Fruit fly (Drosophila melanogaster) whole organism, embryonic: Measurements from ENCODE around the gene sesB.

ENCODE experiments used
- Abd-B ChIP-seq: fragments of 200-800 bp; sonication (Bioruptor generic); optimal IDR thresholded peaks from 2 replicates; lab custom pipeline; 2018; ENCODE audit warnings: missing biosample characterization, mild to moderate bottlenecking, missing genetic modification characterization, moderate library complexity
- BtbVII ChIP-seq: fragments of 200-800 bp; sonication (Bioruptor generic); optimal IDR thresholded peaks from 3 replicates; lab custom pipeline; 2017; ENCODE audit warnings: missing biosample characterization, mild to moderate bottlenecking, missing genetic modification characterization
- CG10267 ChIP-seq: fragments of 200-800 bp; sonication (Bioruptor generic); optimal IDR thresholded peaks from 2 replicates; lab custom pipeline; 2018; ENCODE audit warnings: missing biosample characterization, mild to moderate bottlenecking, missing genetic modification characterization, moderate library complexity
- CG10462 ChIP-seq: fragments of 200-800 bp; sonication (Bioruptor generic); optimal IDR thresholded peaks from 2 replicates; lab custom pipeline; 2016; ENCODE audit warnings: missing biosample characterization, missing genetic modification characterization
- CG11247 ChIP-seq: fragments of 200-800 bp; sonication (Bioruptor generic); IDR thresholded peaks from 2 replicates; pipeline ENCODE4 v1.3.6; 2022; ENCODE audit warnings: missing biosample characterization, missing genetic modification characterization
- CG11695 ChIP-seq: fragments of 200-800 bp; sonication (Bioruptor generic); IDR thresholded peaks from 3 replicates; pipeline ENCODE4 v1.3.6; 2022; ENCODE audit warnings: missing biosample characterization, missing genetic modification characterization
- CG13424 ChIP-seq: fragments of 200-800 bp; sonication (Bioruptor generic); optimal IDR thresholded peaks from 2 replicates; lab custom pipeline; 2019; ENCODE audit warnings: missing biosample characterization, mild to moderate bottlenecking, missing genetic modification characterization, moderate library complexity
- CG13775 ChIP-seq: fragments of 200-800 bp; sonication (Bioruptor generic); optimal IDR thresholded peaks from 3 replicates; lab custom pipeline; 2017; ENCODE audit warnings: missing biosample characterization, mild to moderate bottlenecking, missing genetic modification characterization
- CG1602 ChIP-seq: fragments of 200-800 bp; sonication (Bioruptor generic); optimal IDR thresholded peaks from 3 replicates; lab custom pipeline; 2016; ENCODE audit warnings: missing biosample characterization, missing genetic modification characterization
- CG17359 ChIP-seq: fragments of 200-800 bp; sonication (Bioruptor generic); optimal IDR thresholded peaks from 3 replicates; lab custom pipeline; 2018; ENCODE audit warnings: missing biosample characterization, mild to moderate bottlenecking, missing genetic modification characterization, moderate library complexity
- CG17568 ChIP-seq: fragments of 200-800 bp; sonication (Bioruptor generic); optimal IDR thresholded peaks from 2 replicates; lab custom pipeline; 2018; ENCODE audit warnings: missing biosample characterization, mild to moderate bottlenecking, missing genetic modification characterization, moderate library complexity
- CG17829 ChIP-seq: fragments of 200-800 bp; optimal IDR thresholded peaks from 2 replicates; lab custom pipeline; 2019; ENCODE audit warnings: missing biosample characterization, mild to moderate bottlenecking, missing genetic modification characterization, moderate library complexity
- CG18011 ChIP-seq: fragments of 200-800 bp; sonication (Bioruptor generic); optimal IDR thresholded peaks from 2 replicates; lab custom pipeline; 2017; ENCODE audit warnings: missing biosample characterization, missing genetic modification characterization, mild to moderate bottlenecking, moderate library complexity, missing genotype
- CG3995 ChIP-seq: fragments of 200-800 bp; sonication (Bioruptor generic); optimal IDR thresholded peaks from 3 replicates; lab custom pipeline; 2016; ENCODE audit warnings: missing biosample characterization, missing genetic modification characterization
- CG43689 ChIP-seq: fragments of 200-800 bp; sonication (Bioruptor generic); IDR thresholded peaks from 2 replicates; pipeline ENCODE4 v1.3.6; 2022; ENCODE audit warnings: missing biosample characterization, missing genetic modification characterization
- CG4424 ChIP-seq: fragments of 200-800 bp; sonication (Bioruptor generic); optimal IDR thresholded peaks from 3 replicates; lab custom pipeline; 2016; ENCODE audit warnings: missing biosample characterization, missing genetic modification characterization
- CG4707 ChIP-seq: fragments of 200-800 bp; sonication (Bioruptor generic); optimal IDR thresholded peaks from 2 replicates; lab custom pipeline; 2018; ENCODE audit warnings: missing biosample characterization, mild to moderate bottlenecking, missing genetic modification characterization, moderate library complexity
- CG5245 ChIP-seq: fragments of 200-800 bp; sonication (Bioruptor generic); optimal IDR thresholded peaks from 3 replicates; lab custom pipeline; 2016; ENCODE audit warnings: missing biosample characterization, missing genetic modification characterization
- CG5953 ChIP-seq: fragments of 200-800 bp; sonication (Bioruptor generic); IDR thresholded peaks from 2 replicates; pipeline ENCODE4 v1.3.6; 2022; ENCODE audit warnings: missing biosample characterization, missing genetic modification characterization
- CG7372 ChIP-seq: fragments of 200-800 bp; sonication (Bioruptor generic); IDR thresholded peaks from 2 replicates; pipeline ENCODE4 v1.3.6; 2022; ENCODE audit warnings: missing biosample characterization, missing genetic modification characterization
- CG8281 ChIP-seq: fragments of 200-800 bp; sonication (Bioruptor generic); optimal IDR thresholded peaks from 2 replicates; lab custom pipeline; 2018; ENCODE audit warnings: missing biosample characterization, mild to moderate bottlenecking, missing genetic modification characterization, moderate library complexity
- CG8388 ChIP-seq: fragments of 200-800 bp; sonication (Bioruptor generic); optimal IDR thresholded peaks from 2 replicates; lab custom pipeline; 2019; ENCODE audit warnings: missing biosample characterization, mild to moderate bottlenecking, missing genetic modification characterization, moderate library complexity
- CoRest ChIP-seq: fragments of 200-800 bp; sonication (Bioruptor generic); optimal IDR thresholded peaks from 3 replicates; lab custom pipeline; 2018; ENCODE audit warnings: missing biosample characterization, mild to moderate bottlenecking, missing genetic modification characterization, moderate library complexity
- Dek ChIP-seq: fragments of 200-800 bp; sonication (Bioruptor generic); optimal IDR thresholded peaks from 3 replicates; lab custom pipeline; 2019; ENCODE audit warnings: missing biosample characterization, mild to moderate bottlenecking, missing genetic modification characterization, moderate library complexity
- Dip2 ChIP-seq: fragments of 200-800 bp; sonication (Bioruptor generic); IDR thresholded peaks from 2 replicates; pipeline ENCODE4 v1.3.6; 2022; ENCODE audit warnings: missing biosample characterization, missing genetic modification characterization
- Doc2 ChIP-seq: fragments of 200-800 bp; sonication (Bioruptor generic); IDR thresholded peaks from 2 replicates; pipeline ENCODE4 v1.3.6; 2022; ENCODE audit warnings: missing biosample characterization, missing genetic modification characterization
- Eip74EF ChIP-seq, 2 experiments: fragments of 200-800 bp in 1 of 2; fragments of >200 bp in 1 of 2; sonication (Bioruptor generic) in 1 of 2; optimal IDR thresholded peaks; 2 replicates each; lab custom pipeline; 2017 to 2019; ENCODE audit warnings: missing biosample characterization in 2 of 2, missing genetic modification characterization in 2 of 2, mild to moderate bottlenecking in 1 of 2, moderate library complexity in 1 of 2
- HHEX ChIP-seq: fragments of 200-800 bp; sonication (Bioruptor generic); optimal IDR thresholded peaks from 3 replicates; lab custom pipeline; 2017; ENCODE audit warnings: missing biosample characterization, mild to moderate bottlenecking, missing genetic modification characterization, missing genetic modification reagents
- HLH3B ChIP-seq: fragments of 200-800 bp; sonication (Bioruptor generic); IDR thresholded peaks from 2 replicates; pipeline ENCODE4 v1.3.6; 2022; ENCODE audit warnings: missing biosample characterization, missing genetic modification characterization
- Hr39 ChIP-seq: fragments of >200 bp; optimal IDR thresholded peaks from 2 replicates; lab custom pipeline; 2017
- Mrtf ChIP-seq: fragments of 200-800 bp; sonication (Bioruptor generic); IDR thresholded peaks from 3 replicates; pipeline ENCODE4 v1.3.6; 2022; ENCODE audit warnings: missing biosample characterization, missing genetic modification characterization
- Ptx1 ChIP-seq: fragments of 200-800 bp; sonication (Bioruptor generic); IDR thresholded peaks from 2 replicates; pipeline ENCODE4 v1.3.6; 2022; ENCODE audit warnings: missing biosample characterization, missing genetic modification characterization
- Sry-δ ChIP-seq: fragments of 200-800 bp; sonication (Bioruptor generic); optimal IDR thresholded peaks from 2 replicates; lab custom pipeline; 2016; ENCODE audit warnings: missing biosample characterization, missing genetic modification characterization
- abd-A ChIP-seq: fragments of 200-800 bp; sonication (Bioruptor generic); optimal IDR thresholded peaks from 3 replicates; lab custom pipeline; 2019; ENCODE audit warnings: missing biosample characterization, mild to moderate bottlenecking, missing genetic modification characterization, moderate library complexity
- ac ChIP-seq: fragments of 200-800 bp; sonication (Bioruptor generic); optimal IDR thresholded peaks from 3 replicates; lab custom pipeline; 2017; ENCODE audit warnings: missing biosample characterization, mild to moderate bottlenecking, missing genetic modification characterization
- chm ChIP-seq: fragments of 200-800 bp; sonication (Bioruptor generic); IDR thresholded peaks from 2 replicates; pipeline ENCODE4 v1.3.6; 2022; ENCODE audit warnings: missing biosample characterization, missing genetic modification characterization
- ci ChIP-seq: fragments of 200-800 bp; sonication (Bioruptor generic); IDR thresholded peaks from 3 replicates; pipeline ENCODE4 v1.3.6; 2022; ENCODE audit warnings: missing biosample characterization, missing genetic modification characterization
- crp ChIP-seq, 2 experiments: fragments of 200-800 bp; sonication (Bioruptor generic); optimal IDR thresholded peaks; 2 replicates in 1 of 2; 3 replicates in 1 of 2; lab custom pipeline; 2017; ENCODE audit warnings: missing biosample characterization in 2 of 2, missing genetic modification characterization in 2 of 2, mild to moderate bottlenecking in 1 of 2, moderate library complexity in 1 of 2
- dm ChIP-seq: fragments of 200-800 bp; sonication (Bioruptor generic); optimal IDR thresholded peaks from 3 replicates; lab custom pipeline; 2016; ENCODE audit warnings: missing biosample characterization, missing genetic modification characterization
- gt ChIP-seq: fragments of 200-800 bp; sonication (Bioruptor generic); IDR thresholded peaks from 2 replicates; pipeline ENCODE4 v1.3.6; 2022; ENCODE audit warnings: missing biosample characterization, missing genetic modification characterization
- her ChIP-seq: fragments of 200-800 bp; sonication (Bioruptor generic); optimal IDR thresholded peaks from 2 replicates; lab custom pipeline; 2016; ENCODE audit warnings: missing biosample characterization, missing genetic modification characterization
- knrl ChIP-seq: fragments of 200-800 bp; sonication (Bioruptor generic); IDR thresholded peaks from 3 replicates; pipeline ENCODE4 v1.3.6; 2022; ENCODE audit warnings: missing biosample characterization, missing genetic modification characterization; ENCODE audit not compliant: partially characterized antibody
- pnt ChIP-seq: fragments of 200-800 bp; sonication (Bioruptor generic); optimal IDR thresholded peaks from 3 replicates; lab custom pipeline; 2016; ENCODE audit warnings: missing biosample characterization, missing genetic modification characterization
- ranshi ChIP-seq: fragments of 200-800 bp; sonication (Bioruptor generic); IDR thresholded peaks from 2 replicates; pipeline ENCODE4 v1.3.6; 2022; ENCODE audit warnings: missing biosample characterization, missing genetic modification characterization
- sim ChIP-seq: fragments of 200-800 bp; sonication (Bioruptor generic); IDR thresholded peaks from 2 replicates; pipeline ENCODE4 v1.3.6; 2022; ENCODE audit warnings: missing biosample characterization, missing genetic modification characterization
- sisA ChIP-seq: fragments of 200-800 bp; sonication (Bioruptor generic); IDR thresholded peaks from 2 replicates; pipeline ENCODE4 v1.3.6; 2022; ENCODE audit warnings: missing biosample characterization, missing genetic modification characterization
- stc ChIP-seq: fragments of 200-800 bp; sonication (Bioruptor generic); IDR thresholded peaks from 2 replicates; pipeline ENCODE4 v1.3.6; 2022; ENCODE audit warnings: missing biosample characterization, missing genetic modification characterization
- tgo ChIP-seq: fragments of 200-800 bp; sonication (Bioruptor generic); IDR thresholded peaks from 3 replicates; pipeline ENCODE4 v1.3.6; 2022; ENCODE audit warnings: missing biosample characterization, missing genetic modification characterization
- trh ChIP-seq: fragments of 200-800 bp; sonication (Bioruptor generic); optimal IDR thresholded peaks from 2 replicates; lab custom pipeline; 2016; ENCODE audit warnings: missing biosample characterization, missing genetic modification characterization
- zen2 ChIP-seq: fragments of 200-800 bp; sonication (Bioruptor generic); IDR thresholded peaks from 3 replicates; pipeline ENCODE4 v1.3.6; 2022; ENCODE audit warnings: missing biosample characterization, missing genetic modification characterization; ENCODE audit not compliant: partially characterized antibody

The sesB gene

DNA sequence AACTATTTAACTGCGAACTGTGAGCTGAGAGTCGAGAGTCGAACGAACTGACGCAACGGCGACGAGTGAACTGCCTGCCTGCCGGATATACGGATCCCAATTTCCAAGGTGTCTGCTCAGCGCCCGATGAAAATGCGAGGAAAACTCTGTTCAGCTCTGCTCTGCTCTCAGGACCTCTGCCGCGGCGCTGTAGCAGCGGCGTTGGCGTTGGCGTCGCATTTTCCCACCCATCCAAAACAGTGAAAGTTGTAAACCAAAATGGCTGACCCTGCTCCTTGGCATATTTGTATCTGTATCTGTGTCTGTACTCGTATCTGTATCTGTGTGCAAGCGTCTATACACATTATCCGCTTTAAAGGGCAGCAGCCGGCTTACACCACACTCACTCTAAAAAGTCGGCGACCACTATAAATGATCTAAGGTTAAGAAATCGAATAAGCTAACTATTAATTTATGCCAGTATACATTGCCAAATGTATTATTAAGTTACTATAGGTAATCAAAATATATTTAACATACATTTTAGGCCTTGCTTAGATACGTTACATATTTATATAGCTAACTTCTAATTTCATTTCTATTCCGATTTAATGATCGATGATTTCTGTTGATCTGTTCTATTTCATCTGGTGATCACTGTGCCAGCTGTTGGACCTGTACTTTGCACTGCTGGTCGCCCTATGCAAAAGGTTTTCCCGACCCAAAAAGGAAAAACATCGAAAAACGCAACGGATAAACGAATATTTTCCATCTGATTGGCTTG lies 36.1 kb upstream of the sesB start (continued):
- TF ChIP-seq CG8388 (GFP tag; lab: Kevin White, UChicago) (peak; percentile 100), stc (GFP tag; lab: Robert Waterston, UW) (no peak), CG5245 (GFP tag; lab: Kevin White, UChicago) (no peak), crp (GFP tag; optimal IDR thresholded peaks at IDR 0.05; lab: Kevin White, UChicago) (peak in 1 of 2 experiments; percentile 46), CG7372 (GFP tag; lab: Robert Waterston, UW) (no peak), ranshi (no peak; the same call in 1 of the 2 replicates), tgo (peak; percentile 38; the same call in 2 of the 3 replicates), ci (GFP tag; lab: Robert Waterston, UW) (no peak), Sry-δ (no peak), CG43689 (GFP tag; lab: Robert Waterston, UW) (no peak), trh (GFP tag; lab: Kevin White, UChicago) (no peak), sisA (GFP tag; lab: Robert Waterston, UW) (peak; percentile 56), CG5953 (no peak), sim (GFP tag; lab: Robert Waterston, UW) (no peak), gt (GFP tag; lab: Robert Waterston, UW) (no peak), CG4424 (GFP tag; lab: Kevin White, UChicago) (peak; percentile 49), CG11247 (GFP tag; lab: Robert Waterston, UW) (no peak), CG10267 (tag; lab: Kevin White, UChicago) (peak; percentile 84), CG17359 (tag; lab: Kevin White, UChicago) (peak; percentile 72), knrl (GFP tag; lab: Robert Waterston, UW) (no peak), CG17829 (peak; percentile 81), CG17568 (no peak), pnt (GFP tag; lab: Kevin White, UChicago) (no peak), CG1602 (peak; percentile 51), Eip74EF (GFP tag; optimal IDR thresholded peaks at IDR 0.05; lab: Kevin White, UChicago) (no peak), abd-A (tag; lab: Kevin White, UChicago) (no peak), Dek (tag; lab: Kevin White, UChicago) (peak; percentile 51), zen2 (GFP tag; lab: Robert Waterston, UW) (no peak), CG10462 (GFP tag; lab: Kevin White, UChicago) (peak; percentile 12), CG13775 (peak; percentile 78), BtbVII (GFP tag; lab: Kevin White, UChicago) (peak; percentile 53), CoRest (tag; lab: Kevin White, UChicago) (peak; percentile 87), Mrtf (GFP tag; lab: Robert Waterston, UW) (0 out of 3 replicates have a peak, but pooled peaks have one; percentile 25), Dip2 (GFP tag; lab: Robert Waterston, UW) (no peak), CG8281 (tag; lab: Kevin White, UChicago) (peak; percentile 21), CG4707 (peak; percentile 30), CG13424 (tag; lab: Kevin White, UChicago) (peak; percentile 81), chm (GFP tag; lab: Robert Waterston, UW) (no peak), CG18011 (GFP tag; lab: Kevin White, UChicago) (no peak), Doc2 (GFP tag; lab: Robert Waterston, UW) (no peak), CG11695 (peak; percentile 53; the same call in 1 of the 3 replicates), dm (GFP tag; lab: Kevin White, UChicago) (no peak), CG3995 (no peak), Abd-B (no peak), ac (GFP tag; lab: Kevin White, UChicago) (peak; percentile 87), her (GFP tag; lab: Kevin White, UChicago) (no peak), HLH3B (GFP tag; lab: Robert Waterston, UW) (peak; percentile 51), Hr39 (no peak), HHEX (peak; percentile 47), Ptx1 (GFP tag; lab: Robert Waterston, UW) (peak; percentile 46; the same call in 1 of the 2 replicates)
